Fruit fly (Drosophila melanogaster) whole organism, embryonic: ENCODE measurements around the gene CG42465.
A peak's percentile ranks its signal among the peaks of the same experiment; 100 is the strongest.

ENCODE experiments used
- Abd-B ChIP-seq: fragments of 200-800 bp; sonication (Bioruptor generic); optimal IDR thresholded peaks from 2 replicates; lab custom pipeline; 2018; ENCODE audit warnings: missing biosample characterization, mild to moderate bottlenecking, missing genetic modification characterization, moderate library complexity
- Adf1 ChIP-seq: fragments of 200-800 bp; sonication (Bioruptor generic); IDR thresholded peaks from 2 replicates; pipeline ENCODE4 v1.3.6; 2022; ENCODE audit warnings: missing biosample characterization, missing genetic modification characterization
- BEAF-32 ChIP-seq: fragments of 200-800 bp; sonication (Bioruptor generic); optimal IDR thresholded peaks from 3 replicates; lab custom pipeline; 2017; ENCODE audit warnings: missing biosample characterization, missing genetic modification characterization, mild to moderate bottlenecking, moderate library complexity, missing genetic modification reagents
- CG10431 ChIP-seq: fragments of 200-800 bp; sonication (Bioruptor generic); optimal IDR thresholded peaks from 3 replicates; lab custom pipeline; 2018; ENCODE audit warnings: missing biosample characterization, mild to moderate bottlenecking, missing genetic modification characterization
- CG12659 ChIP-seq: fragments of 200-800 bp; sonication (Bioruptor generic); optimal IDR thresholded peaks from 3 replicates; lab custom pipeline; 2017; ENCODE audit warnings: mild to moderate bottlenecking, missing biosample characterization, missing genetic modification reagents, missing genetic modification characterization
- CG12769 ChIP-seq: fragments of 200-800 bp; sonication (Bioruptor generic); optimal IDR thresholded peaks from 2 replicates; lab custom pipeline; 2019; ENCODE audit warnings: missing biosample characterization, mild to moderate bottlenecking, missing genetic modification characterization, moderate library complexity
- CG13123 ChIP-seq: fragments of 200-800 bp; sonication (Bioruptor generic); optimal IDR thresholded peaks from 2 replicates; lab custom pipeline; 2016; ENCODE audit warnings: missing biosample characterization, missing genetic modification characterization
- CG13287 ChIP-seq: fragments of 200-800 bp; sonication (Bioruptor generic); IDR thresholded peaks from 2 replicates; pipeline ENCODE4 v1.3.6; 2022; ENCODE audit warnings: missing biosample characterization, missing genetic modification characterization; ENCODE audit not compliant: partially characterized antibody
- CG15514 ChIP-seq: fragments of 200-800 bp; sonication (Bioruptor generic); optimal IDR thresholded peaks from 3 replicates; lab custom pipeline; 2017; ENCODE audit warnings: missing biosample characterization, missing genetic modification characterization, mild to moderate bottlenecking, moderate library complexity, missing genetic modification reagents
- CG17186 ChIP-seq: fragments of 200-800 bp; sonication (Bioruptor generic); optimal IDR thresholded peaks from 3 replicates; lab custom pipeline; 2017; ENCODE audit warnings: missing biosample characterization, missing genetic modification reagents, missing genetic modification characterization
- CG17361 ChIP-seq: fragments of 200-800 bp; sonication (Bioruptor generic); IDR thresholded peaks from 3 replicates; pipeline ENCODE4 v1.3.6; 2022; ENCODE audit warnings: missing biosample characterization, missing genetic modification characterization
- CG18599 ChIP-seq: fragments of 200-800 bp; sonication (Bioruptor generic); optimal IDR thresholded peaks from 3 replicates; lab custom pipeline; 2017; ENCODE audit warnings: missing biosample characterization, missing genetic modification characterization, mild to moderate bottlenecking, moderate library complexity, missing genetic modification reagents
- CG2116 ChIP-seq: fragments of 200-800 bp; sonication (Bioruptor generic); optimal IDR thresholded peaks from 3 replicates; lab custom pipeline; 2018; ENCODE audit warnings: missing biosample characterization, mild to moderate bottlenecking, missing genetic modification characterization
- CG33213 ChIP-seq: fragments of 200-800 bp; sonication (Bioruptor generic); optimal IDR thresholded peaks from 3 replicates; lab custom pipeline; 2016; ENCODE audit warnings: missing biosample characterization, missing genetic modification characterization
- CG4854 ChIP-seq: fragments of 200-800 bp; sonication (Bioruptor generic); optimal IDR thresholded peaks from 2 replicates; lab custom pipeline; 2016; ENCODE audit warnings: missing biosample characterization, missing genetic modification characterization, inconsistent platforms
- CG5245 ChIP-seq: fragments of 200-800 bp; sonication (Bioruptor generic); optimal IDR thresholded peaks from 3 replicates; lab custom pipeline; 2016; ENCODE audit warnings: missing biosample characterization, missing genetic modification characterization
- CG6272 ChIP-seq: fragments of 200-800 bp; sonication (Bioruptor generic); IDR thresholded peaks from 2 replicates; pipeline ENCODE4 v1.3.6; 2022; ENCODE audit warnings: missing biosample characterization, missing genetic modification characterization
- CG8359 ChIP-seq: fragments of 200-800 bp; sonication (Bioruptor generic); optimal IDR thresholded peaks from 2 replicates; lab custom pipeline; 2017; ENCODE audit warnings: missing biosample characterization, mild to moderate bottlenecking, missing genetic modification characterization, borderline replicate concordance
- D19A ChIP-seq: fragments of 200-800 bp; optimal IDR thresholded peaks from 3 replicates; lab custom pipeline; 2019; ENCODE audit warnings: missing biosample characterization, mild to moderate bottlenecking, missing genetic modification characterization, moderate library complexity
- Dp ChIP-seq: fragments of 200-800 bp; sonication (Bioruptor generic); optimal IDR thresholded peaks from 2 replicates; lab custom pipeline; 2018; ENCODE audit warnings: missing biosample characterization, mild to moderate bottlenecking, missing genetic modification characterization, moderate library complexity
- Dref ChIP-seq: fragments of 200-800 bp; sonication (Bioruptor generic); IDR thresholded peaks from 2 replicates; pipeline ENCODE4 v1.3.6; 2022; ENCODE audit warnings: missing biosample characterization, missing genetic modification characterization
- ERR ChIP-seq: fragments of 200-800 bp; sonication (Bioruptor generic); optimal IDR thresholded peaks from 2 replicates; lab custom pipeline; 2016; ENCODE audit warnings: missing biosample characterization, missing genetic modification characterization
- GATAe ChIP-seq: fragments of 200-800 bp; sonication (Bioruptor generic); conservative IDR thresholded peaks from 2 replicates; pipeline ENCODE4 v1.3.6; 2022; ENCODE audit warnings: missing biosample characterization, missing genetic modification characterization
- H15 ChIP-seq: fragments of 200-800 bp; sonication (Bioruptor generic); IDR thresholded peaks from 3 replicates; pipeline ENCODE4 v1.3.6; 2022; ENCODE audit warnings: missing biosample characterization, missing genetic modification characterization
- Meics ChIP-seq: fragments of 200-800 bp; sonication (Bioruptor generic); optimal IDR thresholded peaks from 2 replicates; lab custom pipeline; 2017; ENCODE audit warnings: missing biosample characterization, mild to moderate bottlenecking, missing genetic modification characterization
- Mrtf ChIP-seq: fragments of 200-800 bp; sonication (Bioruptor generic); IDR thresholded peaks from 3 replicates; pipeline ENCODE4 v1.3.6; 2022; ENCODE audit warnings: missing biosample characterization, missing genetic modification characterization
- Nf-YC ChIP-seq: fragments of 200-800 bp; optimal IDR thresholded peaks from 3 replicates; lab custom pipeline; 2019; ENCODE audit warnings: missing biosample characterization, mild to moderate bottlenecking, missing genetic modification characterization, moderate library complexity
- NfI ChIP-seq: fragments of 200-800 bp; sonication (Bioruptor generic); optimal IDR thresholded peaks from 3 replicates; lab custom pipeline; 2018; ENCODE audit warnings: missing biosample characterization, mild to moderate bottlenecking, missing genetic modification characterization, moderate library complexity
- Stat92E ChIP-seq, 3 experiments: fragments of >200 bp in 2 of 3; fragments of 200-800 bp in 1 of 3; sonication (Bioruptor generic) in 1 of 3; optimal IDR thresholded peaks; 2 replicates each; lab custom pipeline; 2017 to 2019; ENCODE audit warnings: missing biosample characterization in 3 of 3, missing genetic modification characterization in 3 of 3, mild to moderate bottlenecking in 1 of 3, moderate library complexity in 1 of 3
- ab ChIP-seq: fragments of 200-800 bp; sonication (Bioruptor generic); optimal IDR thresholded peaks from 2 replicates; lab custom pipeline; 2016; ENCODE audit warnings: missing biosample characterization, missing genetic modification characterization
- bsh ChIP-seq, 2 experiments: fragments of 200-800 bp; sonication (Bioruptor generic); optimal IDR thresholded peaks; 2 replicates each; lab custom pipeline; 2017 to 2018; ENCODE audit warnings: mild to moderate bottlenecking in 2 of 2, missing biosample characterization in 2 of 2, missing genetic modification characterization in 2 of 2, moderate library complexity in 1 of 2
- chif ChIP-seq, 2 experiments: fragments of 200-800 bp; sonication (Bioruptor generic); optimal IDR thresholded peaks; 3 replicates each; lab custom pipeline; 2016; ENCODE audit warnings: missing biosample characterization in 2 of 2, missing genetic modification characterization in 2 of 2
- crp ChIP-seq, 2 experiments: fragments of 200-800 bp; sonication (Bioruptor generic); optimal IDR thresholded peaks; 2 replicates in 1 of 2; 3 replicates in 1 of 2; lab custom pipeline; 2017; ENCODE audit warnings: missing biosample characterization in 2 of 2, missing genetic modification characterization in 2 of 2, mild to moderate bottlenecking in 1 of 2, moderate library complexity in 1 of 2
- fd96Cb ChIP-seq: fragments of 200-800 bp; sonication (Bioruptor generic); optimal IDR thresholded peaks from 2 replicates; lab custom pipeline; 2018; ENCODE audit warnings: missing biosample characterization, mild to moderate bottlenecking, missing genetic modification characterization, moderate library complexity
- gfzf ChIP-seq: fragments of 200-800 bp; sonication (Bioruptor generic); optimal IDR thresholded peaks from 2 replicates; lab custom pipeline; 2016; ENCODE audit warnings: missing biosample characterization, mild to moderate bottlenecking, missing genetic modification characterization, moderate library complexity
- kay ChIP-seq: fragments of 200-800 bp; sonication (Bioruptor generic); optimal IDR thresholded peaks from 2 replicates; lab custom pipeline; 2016; ENCODE audit warnings: missing biosample characterization, missing genetic modification characterization
- odd ChIP-seq: fragments of 200-800 bp; sonication (Bioruptor generic); optimal IDR thresholded peaks from 2 replicates; lab custom pipeline; 2017; ENCODE audit warnings: missing biosample characterization, mild to moderate bottlenecking, missing genetic modification characterization
- peb ChIP-seq: fragments of 200-800 bp; sonication (Bioruptor generic); IDR thresholded peaks from 2 replicates; pipeline ENCODE4 v1.3.6; 2022; ENCODE audit warnings: missing biosample characterization, missing genetic modification characterization
- prd ChIP-seq, 3 experiments: fragments of >200 bp in 2 of 3; fragments of 200-800 bp in 1 of 3; sonication (Bioruptor generic) in 1 of 3; optimal IDR thresholded peaks in 2 of 3; IDR thresholded peaks in 1 of 3; 2 replicates in 2 of 3; 3 replicates in 1 of 3; pipeline versions ENCODE4 v1.3.6 to Lab custom; 2017 to 2022; ENCODE audit warnings: missing biosample characterization in 1 of 3, missing genetic modification characterization in 1 of 3
- pzg ChIP-seq: fragments of 200-800 bp; sonication (Bioruptor generic); optimal IDR thresholded peaks from 3 replicates; lab custom pipeline; 2018; ENCODE audit warnings: missing biosample characterization, mild to moderate bottlenecking, missing genetic modification characterization, moderate library complexity
- repo ChIP-seq: fragments of 200-800 bp; sonication (Bioruptor generic); optimal IDR thresholded peaks from 2 replicates; lab custom pipeline; 2016; ENCODE audit warnings: missing biosample characterization, missing genetic modification characterization
- sd ChIP-seq: fragments of 200-800 bp; sonication (Bioruptor generic); optimal IDR thresholded peaks from 3 replicates; lab custom pipeline; 2018; ENCODE audit warnings: missing biosample characterization, mild to moderate bottlenecking, missing genetic modification characterization, moderate library complexity
- sens ChIP-seq: fragments of 200-800 bp; sonication (Bioruptor generic); peaks from one replicate; lab custom pipeline; 2016; ENCODE audit warnings: missing biosample characterization, missing genetic modification characterization
- sens-2 ChIP-seq: fragments of 200-800 bp; sonication (Bioruptor generic); IDR thresholded peaks from 2 replicates; pipeline ENCODE4 v1.3.6; 2022; ENCODE audit warnings: missing biosample characterization, missing genetic modification characterization
- sob ChIP-seq: fragments of 200-800 bp; sonication (Bioruptor generic); IDR thresholded peaks from 2 replicates; pipeline ENCODE4 v1.3.6; 2022; ENCODE audit warnings: missing biosample characterization, missing genetic modification characterization
- stwl ChIP-seq: fragments of 200-800 bp; sonication (Bioruptor generic); optimal IDR thresholded peaks from 3 replicates; lab custom pipeline; 2018; ENCODE audit warnings: missing biosample characterization, mild to moderate bottlenecking, missing genetic modification characterization, moderate library complexity
- sug ChIP-seq: fragments of 200-800 bp; optimal IDR thresholded peaks from 2 replicates; lab custom pipeline; 2019; ENCODE audit warnings: missing biosample characterization, mild to moderate bottlenecking, missing genetic modification characterization, moderate library complexity
- ttk ChIP-seq: fragments of 200-800 bp; sonication (Bioruptor generic); IDR thresholded peaks from 2 replicates; pipeline ENCODE4 v2.1.2; 2022; ENCODE audit warnings: missing biosample characterization, missing genetic modification characterization

The CG42465 gene

DNA sequence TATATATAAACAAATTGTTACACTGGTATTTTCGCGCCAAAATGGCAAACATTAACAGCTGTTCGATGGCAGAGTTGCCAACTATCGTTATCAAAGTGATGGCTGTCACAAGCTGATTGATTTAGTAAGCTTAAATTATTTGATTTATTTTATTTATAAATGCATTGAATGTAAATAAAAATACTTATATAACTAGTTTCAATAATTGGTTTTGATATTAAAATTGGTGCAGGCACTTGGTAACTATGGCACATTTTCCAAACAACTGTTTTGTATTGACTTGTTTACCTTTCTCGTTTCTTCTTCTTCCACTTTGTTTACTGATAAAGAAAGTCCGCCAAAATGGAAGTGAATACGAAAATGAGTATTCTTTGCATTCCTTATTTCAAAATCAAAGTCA is 11.7 kb downstream of the CG42465 start, which contains the start of gene cutlet (continued):
- TF ChIP-seq sug (tag; lab: Kevin White, UChicago) (peak; percentile 25), CG13287 (GFP tag; lab: Robert Waterston, UW) (peak; percentile 52; the same call in 1 of the 2 replicates), chif (GFP tag; optimal IDR thresholded peaks at IDR 0.05; lab: Kevin White, UChicago) (no peak), sd (tag; lab: Kevin White, UChicago) (peak; percentile 74), CG10431 (no peak), gfzf (peak; percentile 25), NfI (GFP tag; lab: Kevin White, UChicago) (no peak), CG15514 (GFP tag; lab: Kevin White, UChicago) (peak; percentile 33), CG12659 (peak; percentile 34), H15 (GFP tag; lab: Robert Waterston, UW) (no peak), stwl (tag; lab: Kevin White, UChicago) (peak; percentile 59), CG13123 (GFP tag; lab: Kevin White, UChicago) (no peak), sens (GFP tag; lab: Kevin White, UChicago) (peak; percentile 63), ab (GFP tag; lab: Kevin White, UChicago) (no peak), Nf-YC (peak; percentile 16), D19A (tag; lab: Kevin White, UChicago) (no peak), CG5245 (GFP tag; lab: Kevin White, UChicago) (no peak), kay (GFP tag; lab: Kevin White, UChicago) (no peak), CG6272 (GFP tag; lab: Robert Waterston, UW) (no peak), Dref (GFP tag; lab: Robert Waterston, UW) (peak; percentile 37), CG17361 (0 out of 3 replicates have a peak, but pooled peaks have one; percentile 8), repo (GFP tag; lab: Kevin White, UChicago) (no peak), CG2116 (GFP tag; lab: Kevin White, UChicago) (peak; percentile 3), sob (GFP tag; lab: Robert Waterston, UW) (no peak), Abd-B (GFP tag; lab: Kevin White, UChicago) (peak; percentile 22), CG8359 (GFP tag; lab: Kevin White, UChicago) (no peak), Mrtf (GFP tag; lab: Robert Waterston, UW) (no peak), Meics (GFP tag; lab: Kevin White, UChicago) (peak; percentile 40), crp (GFP tag; optimal IDR thresholded peaks at IDR 0.05; lab: Kevin White, UChicago) (peak; percentile 81 to 97), CG12769 (tag; lab: Kevin White, UChicago) (no peak), sens-2 (no peak), CG18599 (no peak), Stat92E (GFP tag; optimal IDR thresholded peaks at IDR 0.05; lab: Kevin White, UChicago) (no peak)

DNA sequence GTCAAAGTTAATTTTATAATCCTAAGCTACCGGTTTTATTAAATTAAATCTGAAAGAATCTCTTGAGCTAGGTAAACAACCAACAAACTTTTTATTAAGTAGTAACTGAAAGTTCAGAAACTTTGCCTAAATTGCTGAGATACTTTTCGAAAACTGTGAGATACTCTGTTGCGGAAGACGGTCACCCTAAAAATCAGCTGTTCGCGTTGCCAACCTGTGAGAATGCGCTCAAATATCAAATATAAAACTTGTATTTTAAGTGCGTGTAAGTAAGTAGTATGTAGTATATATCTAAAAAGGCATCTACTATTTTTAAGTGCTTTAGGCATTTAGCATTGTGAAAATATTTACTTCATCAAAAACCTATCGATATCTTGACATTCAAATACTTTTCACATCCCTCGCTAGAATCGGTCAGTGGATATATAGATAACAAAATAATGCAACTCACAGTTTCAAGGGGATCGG is 13.0 kb downstream of the CG42465 start, which contains the start of the genes CG31955 and CG2818:
Gene CG31955, minus strand, starts transcription at position 157 of the 468 bp plus-strand sequence.
Gene CG2818, plus strand, starts transcription at position 412 of the 468 bp plus-strand sequence.
- TF ChIP-seq BEAF-32 (peak; percentile 80), pzg (peak; percentile 71), Dp (GFP tag; lab: Kevin White, UChicago) (peak; percentile 59), CG17361 (peak; percentile 38; the same call in 1 of the 3 replicates), CG17186 (GFP tag; lab: Kevin White, UChicago) (peak; percentile 82), CG4854 (GFP tag; lab: Kevin White, UChicago) (peak; percentile 82), ttk (GFP tag; lab: Robert Waterston, UW) (no peak), odd (no peak), CG33213 (no peak), ERR (GFP tag; lab: Kevin White, UChicago) (peak; percentile 9), sob (GFP tag; lab: Robert Waterston, UW) (no peak), Adf1 (GFP tag; lab: Robert Waterston, UW) (0 out of 2 replicates have a peak, but pooled peaks have one; percentile 5), bsh (GFP tag; optimal IDR thresholded peaks at IDR 0.05; lab: Kevin White, UChicago) (peak in 1 of 2 experiments; percentile 19), peb (no peak), fd96Cb (tag; lab: Kevin White, UChicago) (no peak), CG13287 (GFP tag; lab: Robert Waterston, UW) (peak; percentile 84), prd (optimal IDR thresholded peaks at IDR 0.05; lab: Kevin White, UChicago) (no peak), prd (GFP tag; IDR thresholded peaks at IDR 0.05; lab: Robert Waterston, UW) (no peak; the same call in 2 of the 3 replicates), GATAe (0 out of 2 replicates have a peak, but pooled peaks have one; percentile 25)
